Worm (Caenorhabditis elegans) whole organism, young adult: ENCODE measurements around the gene acl-9.

Experiments
- F23B12.7 ChIP-seq: sonication (generic microtip); optimal IDR thresholded peaks from 2 replicates; lab custom pipeline; 2017; ENCODE audit warnings: missing genetic modification characterization, mild to moderate bottlenecking, missing compliant biosample characterization, antibody characterized with exemption, moderate library complexity; ENCODE audit not compliant: insufficient read depth
- F33H1.4 ChIP-seq: fragments of 200-800 bp; sonication (Bioruptor generic); IDR thresholded peaks from 2 replicates; pipeline ENCODE4 v1.3.6; 2022; ENCODE audit warnings: missing genetic modification reagents, missing genetic modification characterization, missing compliant biosample characterization
- Y56A3A.18 ChIP-seq: fragments of 200-800 bp; sonication (Bioruptor generic); IDR thresholded peaks from 2 replicates; pipeline ENCODE4 v1.3.6; 2022; ENCODE audit warnings: missing genetic modification reagents, missing genetic modification characterization, missing compliant biosample characterization
- Y95B8A.8 ChIP-seq: fragments of 200-800 bp; sonication (Bioruptor generic); IDR thresholded peaks from 2 replicates; pipeline ENCODE4 v1.3.6; 2022; ENCODE audit warnings: missing genetic modification reagents, missing genetic modification characterization, missing compliant biosample characterization
- ama-1 ChIP-seq, 3 experiments: fragments of 150-350 bp in 1 of 3; sonication (generic microtip) in 2 of 3; optimal IDR thresholded peaks; 2 replicates each; lab custom pipeline; 2014 to 2018; ENCODE audit warnings: missing biosample characterization in 2 of 3, missing genetic modification characterization in 2 of 3, missing genetic modification reagents in 2 of 3
- athp-1 ChIP-seq: sonication (generic microtip); optimal IDR thresholded peaks from 2 replicates; lab custom pipeline; 2017; ENCODE audit warnings: mild to moderate bottlenecking, missing genetic modification characterization, missing compliant biosample characterization
- cebp-2 ChIP-seq: fragments of 200-800 bp; sonication (Bioruptor generic); IDR thresholded peaks from 2 replicates; pipeline ENCODE4 v1.3.6; 2022; ENCODE audit warnings: missing genetic modification characterization, missing compliant biosample characterization
- ceh-58 ChIP-seq: fragments of 200-800 bp; sonication (Bioruptor generic); IDR thresholded peaks from 2 replicates; pipeline ENCODE4 v1.3.6; 2022; ENCODE audit warnings: missing genetic modification characterization, missing compliant biosample characterization
- ceh-91 ChIP-seq: fragments of 200-800 bp; sonication (Bioruptor generic); IDR thresholded peaks from 2 replicates; pipeline ENCODE4 v1.3.6; 2022; ENCODE audit warnings: missing genetic modification reagents, missing genetic modification characterization, missing compliant biosample characterization
- ets-4 ChIP-seq: fragments of 200-800 bp; sonication (Bioruptor generic); optimal IDR thresholded peaks from 2 replicates; lab custom pipeline; 2018; ENCODE audit warnings: mild to moderate bottlenecking, missing genetic modification characterization, missing compliant biosample characterization
- hmg-1.2 ChIP-seq: fragments of 200-800 bp; sonication (Bioruptor generic); IDR thresholded peaks from 2 replicates; pipeline ENCODE4 v1.3.6; 2022; ENCODE audit warnings: missing genetic modification reagents, missing genetic modification characterization, missing compliant biosample characterization
- nfyb-1 ChIP-seq: fragments of 200-800 bp; sonication (Bioruptor generic); IDR thresholded peaks from 2 replicates; pipeline ENCODE4 v1.3.6; 2022; ENCODE audit warnings: missing genetic modification reagents, missing genetic modification characterization, missing compliant biosample characterization
- sea-2 ChIP-seq: fragments of 200-800 bp; sonication (Bioruptor generic); IDR thresholded peaks from 2 replicates; pipeline ENCODE4 v1.3.6; 2022; ENCODE audit warnings: missing genetic modification characterization, missing compliant biosample characterization
- ztf-18 ChIP-seq: sonication (generic microtip); optimal IDR thresholded peaks from 2 replicates; lab custom pipeline; 2016; ENCODE audit warnings: missing genotype, mild to moderate bottlenecking, missing genetic modification characterization, missing compliant biosample characterization

DNA sequence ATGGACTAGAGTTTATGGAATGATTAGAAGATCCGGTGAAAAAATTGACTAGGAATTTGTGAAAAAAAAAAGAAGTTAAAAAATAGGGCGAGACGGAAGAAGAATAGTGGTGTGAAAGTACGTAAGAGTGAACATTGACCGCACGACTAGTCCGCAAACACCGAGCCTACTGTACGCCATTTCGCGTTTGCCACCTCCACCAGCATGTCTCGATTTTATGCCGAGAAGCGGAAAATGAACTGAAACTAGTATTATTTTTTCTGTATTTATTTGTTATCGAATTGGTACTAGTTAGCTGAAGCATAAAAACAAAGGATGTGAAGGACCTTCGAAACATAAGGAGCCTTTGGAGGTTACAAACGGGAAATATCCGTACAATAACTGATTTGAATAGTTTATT is 25.6 kb upstream of the acl-9 start:
- TF ChIP-seq F23B12.7 (tag; lab: Kevin White, UChicago), result no peak
- peak; percentile 37; the same call in 1 of the 2 replicates for TF ChIP-seq F33H1.4
- no peak for TF ChIP-seq ceh-91 (GFP tag; lab: Robert Waterston, UW)
- TF ChIP-seq ztf-18 (tag; lab: Kevin White, UChicago), result no peak
- no peak for TF ChIP-seq sea-2 (GFP tag; lab: Robert Waterston, UW)
- TF ChIP-seq ceh-58 (GFP tag; lab: Robert Waterston, UW), result no peak
- TF ChIP-seq nfyb-1 (GFP tag; lab: Robert Waterston, UW), result 0 out of 2 replicates have a peak, but pooled peaks have one; percentile 50
- peak; percentile 5 for TF ChIP-seq ama-1 (optimal IDR thresholded peaks at IDR 0.05; lab: Kevin White, UChicago)
- TF ChIP-seq ama-1 (GFP tag; optimal IDR thresholded peaks at IDR 0.05; lab: Kevin White, UChicago), result no peak
- peak; percentile 28; the same call in 1 of the 2 replicates for TF ChIP-seq hmg-1.2 (GFP tag; lab: Robert Waterston, UW)
- no peak for TF ChIP-seq cebp-2 (GFP tag; lab: Robert Waterston, UW)
- no peak for TF ChIP-seq ets-4
- TF ChIP-seq athp-1 (tag; lab: Kevin White, UChicago), result no peak
- 0 out of 2 replicates have a peak, but pooled peaks have one; percentile 45 for TF ChIP-seq Y95B8A.8 (GFP tag; lab: Robert Waterston, UW)
- TF ChIP-seq Y56A3A.18 (GFP tag; lab: Robert Waterston, UW), result no peak
